Worm (Caenorhabditis elegans) whole organism, L1 larva: ENCODE results near the gene cwp-4.

Experiments used
- fos-1 ChIP-seq: fragments of 150-350 bp; optimal IDR thresholded peaks from 2 replicates; lab custom pipeline; 2014; ENCODE audit warnings: missing biosample characterization, missing genetic modification characterization
- rnt-1 ChIP-seq: sonication (generic microtip); optimal IDR thresholded peaks from 2 replicates; lab custom pipeline; 2016; ENCODE audit warnings: mild to moderate bottlenecking, missing genetic modification characterization, moderate library complexity, missing compliant biosample characterization

ce11 chrV:5069440-5069839 is 16.0 kb downstream of the cwp-4 start, which contains the start of gene Y58A7A.1:
- TF ChIP-seq fos-1: no peak
- TF ChIP-seq rnt-1 (tag; lab: Kevin White, UChicago): no peak
